Fruit fly (Drosophila melanogaster) whole organism, embryonic: ENCODE measurements around the gene RPA1.

Experiments used
- Atf6 ChIP-seq: fragments of 200-800 bp; sonication (Bioruptor generic); IDR thresholded peaks from 2 replicates; pipeline ENCODE4 v1.3.6; 2022; ENCODE audit warnings: missing biosample characterization, missing genetic modification characterization
- Bgb ChIP-seq: fragments of 200-800 bp; sonication (Bioruptor generic); IDR thresholded peaks from 2 replicates; pipeline ENCODE4 v1.3.6; 2022; ENCODE audit warnings: missing biosample characterization, missing genetic modification characterization; ENCODE audit not compliant: partially characterized antibody
- CG11247 ChIP-seq: fragments of 200-800 bp; sonication (Bioruptor generic); IDR thresholded peaks from 2 replicates; pipeline ENCODE4 v1.3.6; 2022; ENCODE audit warnings: missing biosample characterization, missing genetic modification characterization
- CG11456 ChIP-seq: fragments of 200-800 bp; sonication (Bioruptor generic); IDR thresholded peaks from 3 replicates; pipeline ENCODE4 v1.3.6; 2022; ENCODE audit warnings: missing biosample characterization, missing genetic modification characterization
- CG11695 ChIP-seq: fragments of 200-800 bp; sonication (Bioruptor generic); IDR thresholded peaks from 3 replicates; pipeline ENCODE4 v1.3.6; 2022; ENCODE audit warnings: missing biosample characterization, missing genetic modification characterization
- CG12219 ChIP-seq: fragments of 200-800 bp; sonication (Bioruptor generic); optimal IDR thresholded peaks from 3 replicates; lab custom pipeline; 2018; ENCODE audit warnings: missing biosample characterization, mild to moderate bottlenecking, missing genetic modification characterization
- CG12659 ChIP-seq: fragments of 200-800 bp; sonication (Bioruptor generic); optimal IDR thresholded peaks from 3 replicates; lab custom pipeline; 2017; ENCODE audit warnings: mild to moderate bottlenecking, missing biosample characterization, missing genetic modification reagents, missing genetic modification characterization
- CG13775 ChIP-seq: fragments of 200-800 bp; sonication (Bioruptor generic); optimal IDR thresholded peaks from 3 replicates; lab custom pipeline; 2017; ENCODE audit warnings: missing biosample characterization, mild to moderate bottlenecking, missing genetic modification characterization
- CG14441 ChIP-seq: fragments of 200-800 bp; sonication (Bioruptor generic); IDR thresholded peaks from 2 replicates; pipeline ENCODE4 v1.3.6; 2022; ENCODE audit warnings: missing biosample characterization, missing genetic modification characterization
- CG17912 ChIP-seq: fragments of 200-800 bp; sonication (Bioruptor generic); optimal IDR thresholded peaks from 2 replicates; lab custom pipeline; 2018; ENCODE audit warnings: missing biosample characterization, mild to moderate bottlenecking, missing genetic modification characterization
- CG1832 ChIP-seq: fragments of 200-800 bp; sonication (Bioruptor generic); optimal IDR thresholded peaks from 2 replicates; lab custom pipeline; 2017; ENCODE audit warnings: missing biosample characterization, mild to moderate bottlenecking, missing genetic modification characterization, inconsistent platforms
- CG2202 ChIP-seq: fragments of 200-800 bp; sonication (Bioruptor generic); optimal IDR thresholded peaks from 2 replicates; lab custom pipeline; 2018; ENCODE audit warnings: missing biosample characterization, mild to moderate bottlenecking, missing genetic modification characterization
- CG31441 ChIP-seq: fragments of 200-800 bp; sonication (Bioruptor generic); IDR thresholded peaks from 2 replicates; pipeline ENCODE4 v1.3.6; 2022; ENCODE audit warnings: missing biosample characterization, missing genetic modification characterization
- CG32772 ChIP-seq: fragments of 200-800 bp; sonication (Bioruptor generic); IDR thresholded peaks from 2 replicates; pipeline ENCODE4 v1.3.6; 2022; ENCODE audit warnings: missing biosample characterization, missing genetic modification characterization
- CG4404 ChIP-seq: fragments of 200-800 bp; sonication (Bioruptor generic); IDR thresholded peaks from 2 replicates; pipeline ENCODE4 v1.3.6; 2022; ENCODE audit warnings: missing biosample characterization, missing genetic modification characterization
- CG6854 ChIP-seq: fragments of 200-800 bp; sonication (Bioruptor generic); optimal IDR thresholded peaks from 3 replicates; lab custom pipeline; 2017; ENCODE audit warnings: missing biosample characterization, mild to moderate bottlenecking, missing genetic modification characterization
- CG8924 ChIP-seq: fragments of 200-800 bp; optimal IDR thresholded peaks from 3 replicates; lab custom pipeline; 2019; ENCODE audit warnings: missing biosample characterization, mild to moderate bottlenecking, missing genetic modification characterization, moderate library complexity
- CG9215 ChIP-seq: fragments of 200-800 bp; sonication (Bioruptor generic); IDR thresholded peaks from 2 replicates; pipeline ENCODE4 v1.3.6; 2022; ENCODE audit warnings: missing biosample characterization, missing genetic modification characterization
- CG9437 ChIP-seq: fragments of 200-800 bp; sonication (Bioruptor generic); optimal IDR thresholded peaks from 2 replicates; lab custom pipeline; 2018; ENCODE audit warnings: missing biosample characterization, mild to moderate bottlenecking, missing genetic modification characterization
- CG9609 ChIP-seq: fragments of 200-800 bp; sonication (Bioruptor generic); optimal IDR thresholded peaks from 3 replicates; lab custom pipeline; 2016; ENCODE audit warnings: missing biosample characterization, missing genetic modification characterization
- CG9727 ChIP-seq: fragments of 200-800 bp; sonication (Bioruptor generic); optimal IDR thresholded peaks from 3 replicates; lab custom pipeline; 2017; ENCODE audit warnings: missing biosample characterization, mild to moderate bottlenecking, missing genetic modification characterization
- CrebB ChIP-seq: fragments of 200-800 bp; sonication (Bioruptor generic); optimal IDR thresholded peaks from 3 replicates; lab custom pipeline; 2018; ENCODE audit warnings: missing biosample characterization, mild to moderate bottlenecking, missing genetic modification characterization
- Dip3 ChIP-seq: fragments of 200-800 bp; sonication (Bioruptor generic); optimal IDR thresholded peaks from 3 replicates; lab custom pipeline; 2016; ENCODE audit warnings: missing biosample characterization, missing genetic modification characterization
- Doc2 ChIP-seq: fragments of 200-800 bp; sonication (Bioruptor generic); IDR thresholded peaks from 2 replicates; pipeline ENCODE4 v1.3.6; 2022; ENCODE audit warnings: missing biosample characterization, missing genetic modification characterization
- Doc3 ChIP-seq: fragments of 200-800 bp; sonication (Bioruptor generic); IDR thresholded peaks from 3 replicates; pipeline ENCODE4 v1.3.6; 2022; ENCODE audit warnings: missing biosample characterization, missing genetic modification characterization; ENCODE audit not compliant: partially characterized antibody
- Kr ChIP-seq: fragments of 200-800 bp; sonication (Bioruptor generic); optimal IDR thresholded peaks from 2 replicates; lab custom pipeline; 2017; ENCODE audit warnings: missing biosample characterization, mild to moderate bottlenecking, missing genetic modification characterization
- Lpt ChIP-seq: fragments of >200 bp; optimal IDR thresholded peaks from 2 replicates; lab custom pipeline; 2018; ENCODE audit warnings: missing biosample characterization, missing genetic modification characterization
- MBD-R2 ChIP-seq: fragments of 200-800 bp; sonication (Bioruptor generic); IDR thresholded peaks from 2 replicates; pipeline ENCODE4 v1.3.6; 2022; ENCODE audit warnings: missing biosample characterization, missing genetic modification characterization
- Nf-YA ChIP-seq: fragments of 200-800 bp; sonication (Bioruptor generic); IDR thresholded peaks from 2 replicates; pipeline ENCODE4 v1.3.6; 2022; ENCODE audit warnings: missing biosample characterization, missing genetic modification characterization
- Optix ChIP-seq: fragments of 200-800 bp; sonication (Bioruptor generic); IDR thresholded peaks from 3 replicates; pipeline ENCODE4 v1.3.6; 2022; ENCODE audit warnings: missing biosample characterization, missing genetic modification characterization
- Poxn ChIP-seq: fragments of 200-800 bp; sonication (Bioruptor generic); IDR thresholded peaks from 2 replicates; pipeline ENCODE4 v1.3.6; 2022; ENCODE audit warnings: missing biosample characterization, missing genetic modification characterization
- TFAM ChIP-seq: fragments of 200-800 bp; sonication (Bioruptor generic); optimal IDR thresholded peaks from 2 replicates; lab custom pipeline; 2017; ENCODE audit warnings: missing biosample characterization, missing genetic modification characterization, inconsistent platforms
- az2 ChIP-seq: fragments of 200-800 bp; sonication (Bioruptor generic); optimal IDR thresholded peaks from 3 replicates; lab custom pipeline; 2016; ENCODE audit warnings: missing biosample characterization, missing genetic modification characterization
- btn ChIP-seq: fragments of 200-800 bp; sonication (Bioruptor generic); optimal IDR thresholded peaks from 2 replicates; lab custom pipeline; 2016; ENCODE audit warnings: missing biosample characterization, missing genetic modification characterization
- cg ChIP-seq: fragments of 200-800 bp; sonication (Bioruptor generic); optimal IDR thresholded peaks from 3 replicates; lab custom pipeline; 2019; ENCODE audit warnings: missing biosample characterization, mild to moderate bottlenecking, missing genetic modification characterization, moderate library complexity
- chif ChIP-seq, 2 experiments: fragments of 200-800 bp; sonication (Bioruptor generic); optimal IDR thresholded peaks; 3 replicates each; lab custom pipeline; 2016; ENCODE audit warnings: missing biosample characterization in 2 of 2, missing genetic modification characterization in 2 of 2
- disco-r ChIP-seq: fragments of 200-800 bp; sonication (Bioruptor generic); optimal IDR thresholded peaks from 2 replicates; lab custom pipeline; 2016; ENCODE audit warnings: missing biosample characterization, missing genetic modification characterization
- dm ChIP-seq: fragments of 200-800 bp; sonication (Bioruptor generic); optimal IDR thresholded peaks from 3 replicates; lab custom pipeline; 2016; ENCODE audit warnings: missing biosample characterization, missing genetic modification characterization
- fu2 ChIP-seq: fragments of 200-800 bp; sonication (Bioruptor generic); optimal IDR thresholded peaks from 2 replicates; lab custom pipeline; 2016; ENCODE audit warnings: missing biosample characterization, missing genetic modification characterization
- gem ChIP-seq: fragments of 200-800 bp; sonication (Bioruptor generic); optimal IDR thresholded peaks from 2 replicates; lab custom pipeline; 2019; ENCODE audit warnings: missing biosample characterization, mild to moderate bottlenecking, missing genetic modification characterization, moderate library complexity
- gsb ChIP-seq: fragments of 200-800 bp; sonication (Bioruptor generic); IDR thresholded peaks from 2 replicates; pipeline ENCODE4 v1.3.6; 2022; ENCODE audit warnings: missing biosample characterization, missing genetic modification characterization
- hbn ChIP-seq: fragments of 200-800 bp; sonication (Bioruptor generic); IDR thresholded peaks from 2 replicates; pipeline ENCODE4 v1.3.6; 2022; ENCODE audit warnings: missing biosample characterization, missing genetic modification characterization; ENCODE audit not compliant: partially characterized antibody
- lilli ChIP-seq: fragments of 200-800 bp; sonication (Bioruptor generic); optimal IDR thresholded peaks from 3 replicates; lab custom pipeline; 2016; ENCODE audit warnings: missing biosample characterization, missing genetic modification characterization
- nom ChIP-seq: fragments of 200-800 bp; sonication (Bioruptor generic); optimal IDR thresholded peaks from 2 replicates; lab custom pipeline; 2017; ENCODE audit warnings: missing biosample characterization, missing genetic modification characterization, mild to moderate bottlenecking, moderate library complexity, missing genetic modification reagents
- oc ChIP-seq: fragments of 200-800 bp; sonication (Bioruptor generic); optimal IDR thresholded peaks from 2 replicates; lab custom pipeline; 2018; ENCODE audit warnings: missing biosample characterization, mild to moderate bottlenecking, missing genetic modification characterization, moderate library complexity
- otp ChIP-seq: fragments of 200-800 bp; sonication (Bioruptor generic); IDR thresholded peaks from 3 replicates; pipeline ENCODE4, ENCODE4 v1.3.6; 2022; ENCODE audit warnings: missing biosample characterization, missing genetic modification characterization
- pan ChIP-seq, 4 experiments: fragments of >200 bp in 3 of 4; fragments of 200-800 bp in 1 of 4; sonication (Bioruptor generic) in 1 of 4; optimal IDR thresholded peaks in 3 of 4; IDR thresholded peaks in 1 of 4; 2 replicates each; pipeline versions ENCODE4 v1.3.6 to Lab custom; 2017 to 2022; ENCODE audit warnings: missing biosample characterization in 2 of 4, missing genetic modification characterization in 2 of 4, mixed read lengths in 1 of 4
- pnt ChIP-seq: fragments of 200-800 bp; sonication (Bioruptor generic); optimal IDR thresholded peaks from 3 replicates; lab custom pipeline; 2016; ENCODE audit warnings: missing biosample characterization, missing genetic modification characterization
- ro ChIP-seq: fragments of 200-800 bp; sonication (Bioruptor generic); IDR thresholded peaks from 2 replicates; pipeline ENCODE4 v1.3.6; 2022; ENCODE audit warnings: missing biosample characterization, missing genetic modification characterization
- tin ChIP-seq: fragments of 200-800 bp; sonication (Bioruptor generic); optimal IDR thresholded peaks from 3 replicates; lab custom pipeline; 2016; ENCODE audit warnings: missing biosample characterization, missing genetic modification characterization
- tna ChIP-seq: fragments of 200-800 bp; sonication (Bioruptor generic); IDR thresholded peaks from 2 replicates; pipeline ENCODE4 v1.3.6; 2022; ENCODE audit warnings: missing biosample characterization, missing genetic modification characterization; ENCODE audit not compliant: partially characterized antibody
- unpg ChIP-seq: fragments of 200-800 bp; sonication (Bioruptor generic); optimal IDR thresholded peaks from 3 replicates; lab custom pipeline; 2018; ENCODE audit warnings: missing biosample characterization, mild to moderate bottlenecking, missing genetic modification characterization, moderate library complexity

Gene RPA1

DNA sequence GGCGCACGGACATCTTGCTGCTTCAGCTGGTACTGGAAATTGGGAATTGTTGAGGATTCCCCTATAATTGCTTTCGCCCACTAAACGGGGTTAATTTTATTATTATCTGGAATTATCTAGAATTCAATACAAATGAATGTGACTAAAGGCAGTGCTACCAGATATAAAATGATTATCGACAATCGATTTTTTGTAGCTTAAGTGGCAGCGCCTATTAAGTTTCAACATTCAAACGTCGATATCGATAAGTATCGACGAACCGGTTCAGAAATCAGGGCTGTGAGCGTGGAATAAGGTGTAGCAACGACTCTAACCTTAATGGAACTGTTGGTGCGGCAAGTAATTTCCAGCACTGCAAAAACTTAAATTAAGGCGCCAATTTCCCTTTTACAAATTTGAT lies 40.9 kb upstream of the RPA1 start, which contains the start of gene Sgt1 (continued):
- no peak for TF ChIP-seq pan (optimal IDR thresholded peaks at IDR 0.05; lab: Kevin White, UChicago)
- no peak for TF ChIP-seq pan (GFP tag; optimal IDR thresholded peaks at IDR 0.05 in 1 of 2, IDR thresholded peaks at IDR 0.05 in 1 of 2)
- TF ChIP-seq Kr, result no peak
- no peak for TF ChIP-seq Lpt
- peak; percentile 30 for TF ChIP-seq CG17912 (GFP tag; lab: Kevin White, UChicago)
- no peak for TF ChIP-seq CG9437
- no peak for TF ChIP-seq ro (GFP tag; lab: Robert Waterston, UW)
- no peak for TF ChIP-seq TFAM (GFP tag; lab: Kevin White, UChicago)
- peak; percentile 85 for TF ChIP-seq tna (GFP tag; lab: Robert Waterston, UW)
- no peak for TF ChIP-seq Poxn (GFP tag; lab: Robert Waterston, UW)
- no peak for TF ChIP-seq CG12219 (GFP tag; lab: Kevin White, UChicago)
- no peak for TF ChIP-seq nom (GFP tag; lab: Kevin White, UChicago)
- no peak for TF ChIP-seq CG4404 (GFP tag; lab: Robert Waterston, UW)
- no peak for TF ChIP-seq gsb (GFP tag; lab: Robert Waterston, UW)
- TF ChIP-seq az2 (GFP tag; lab: Kevin White, UChicago), result no peak
- TF ChIP-seq CrebB (tag; lab: Kevin White, UChicago), result peak; percentile 41
- TF ChIP-seq Dip3 (GFP tag; lab: Kevin White, UChicago), result peak; percentile 23
- TF ChIP-seq CG11247 (GFP tag; lab: Robert Waterston, UW), result peak; percentile 35; the same call in 1 of the 2 replicates
- no peak for TF ChIP-seq CG32772 (GFP tag; lab: Robert Waterston, UW)
- TF ChIP-seq oc (tag; lab: Kevin White, UChicago), result no peak
- peak; percentile 23 for TF ChIP-seq tin (GFP tag; lab: Kevin White, UChicago)
- no peak for TF ChIP-seq otp
- no peak for TF ChIP-seq CG2202 (tag; lab: Kevin White, UChicago)
- TF ChIP-seq Doc2, result no peak
- TF ChIP-seq Doc3, result peak; percentile 68; the same call in 2 of the 3 replicates
- peak; percentile 72 for TF ChIP-seq lilli (GFP tag; lab: Kevin White, UChicago)
- TF ChIP-seq CG1832 (GFP tag; lab: Kevin White, UChicago), result no peak
- TF ChIP-seq CG31441 (GFP tag; lab: Robert Waterston, UW), result no peak
- no peak for TF ChIP-seq CG11456 (GFP tag; lab: Robert Waterston, UW)
- TF ChIP-seq fu2 (GFP tag; lab: Kevin White, UChicago), result no peak
- TF ChIP-seq CG14441, result no peak
- TF ChIP-seq CG8924 (tag; lab: Kevin White, UChicago), result peak; percentile 7
- TF ChIP-seq unpg (GFP tag; lab: Kevin White, UChicago), result no peak
- no peak for TF ChIP-seq disco-r (GFP tag; lab: Kevin White, UChicago)
- no peak for TF ChIP-seq Atf6 (GFP tag; lab: Robert Waterston, UW)
- TF ChIP-seq CG6854 (GFP tag; lab: Kevin White, UChicago), result no peak
- peak; percentile 70 for TF ChIP-seq hbn (GFP tag; lab: Robert Waterston, UW)
- TF ChIP-seq cg (GFP tag; lab: Kevin White, UChicago), result no peak
- peak; percentile 4 to 15 for TF ChIP-seq chif (GFP tag; optimal IDR thresholded peaks at IDR 0.05; lab: Kevin White, UChicago)
- no peak for TF ChIP-seq pnt
- peak; percentile 41 for TF ChIP-seq dm (GFP tag; lab: Kevin White, UChicago)
- no peak for TF ChIP-seq gem (tag; lab: Kevin White, UChicago)
- no peak for TF ChIP-seq CG9727 (GFP tag; lab: Kevin White, UChicago)
- TF ChIP-seq CG11695 (GFP tag; lab: Robert Waterston, UW), result no peak
- TF ChIP-seq MBD-R2, result peak; percentile 54
- no peak for TF ChIP-seq Optix (GFP tag; lab: Robert Waterston, UW)
- TF ChIP-seq btn (GFP tag; lab: Kevin White, UChicago), result no peak
- TF ChIP-seq CG9609 (GFP tag; lab: Kevin White, UChicago), result peak; percentile 59
- TF ChIP-seq Bgb (GFP tag; lab: Robert Waterston, UW), result peak; percentile 88
- peak; percentile 84 for TF ChIP-seq CG12659 (GFP tag; lab: Kevin White, UChicago)
- no peak for TF ChIP-seq CG13775 (GFP tag; lab: Kevin White, UChicago)
- TF ChIP-seq Nf-YA (GFP tag; lab: Robert Waterston, UW), result no peak
- no peak for TF ChIP-seq CG9215
